Worm (Caenorhabditis elegans): ENCODE results near the gene famh-136.
A peak's percentile ranks its signal among the peaks of the same experiment; 100 is the strongest.

famh-136 gene

ce11 chrIII:8926512-8926911 lies 39.0 kb downstream of the famh-136 start:
- peak; percentile 31 for TF ChIP-seq crh-2 (tag; optimal IDR thresholded peaks at IDR 0.05)
- TF ChIP-seq sem-4 (tag; optimal IDR thresholded peaks at IDR 0.05), result peak; percentile 12
- no peak for TF ChIP-seq peb-1 (tag; optimal IDR thresholded peaks at IDR 0.05)
- no peak for TF ChIP-seq unc-62 (GFP tag; optimal IDR thresholded peaks at IDR 0.05)
- TF ChIP-seq fos-1 (tag; optimal IDR thresholded peaks at IDR 0.05), result peak; percentile 19
- TF ChIP-seq gmeb-1 (tag; optimal IDR thresholded peaks at IDR 0.05), result peak; percentile 1
- no peak for TF ChIP-seq R02D3.7 (tag; optimal IDR thresholded peaks at IDR 0.05)
- peak; percentile 88 for TF ChIP-seq blmp-1 (tag; optimal IDR thresholded peaks at IDR 0.05; ENCODE audit: insufficient read depth)
- TF ChIP-seq skn-1 (tag; optimal IDR thresholded peaks at IDR 0.05), result no peak
- peak; percentile 28 for TF ChIP-seq sma-3 (GFP tag; optimal IDR thresholded peaks at IDR 0.05)
- no peak for TF ChIP-seq nhr-10 (tag; optimal IDR thresholded peaks at IDR 0.05)
- TF ChIP-seq C34F6.9 (tag; optimal IDR thresholded peaks at IDR 0.05), result peak; percentile 6
- no peak for TF ChIP-seq snpc-4 (tag; optimal IDR thresholded peaks at IDR 0.05)

DNA sequence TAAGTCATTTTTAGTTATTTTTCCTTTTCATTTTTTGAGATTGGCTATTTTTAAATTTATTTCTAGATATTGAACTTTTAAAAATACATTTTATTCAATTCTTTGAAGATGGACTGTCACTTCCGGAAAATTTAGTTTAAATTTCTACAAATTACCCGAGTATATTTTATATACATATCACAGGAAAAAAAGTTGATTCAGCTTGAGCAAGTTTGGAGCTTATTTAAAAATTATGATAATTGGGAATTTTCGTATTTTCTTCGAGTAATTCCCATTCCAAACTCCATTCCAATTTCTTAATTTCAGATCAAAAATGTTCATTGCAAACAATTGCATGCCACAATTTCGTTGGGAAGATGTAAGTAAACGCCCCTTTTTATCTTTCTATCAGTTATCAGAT lies 42.2 kb downstream of the famh-136 start, which contains the start of gene arrd-15:
arrd-15 (plus strand) TSS at position 301 of the 400 bp plus-strand sequence.
- TF ChIP-seq lin-11 (tag; optimal IDR thresholded peaks at IDR 0.05) (no peak), crh-2 (tag; optimal IDR thresholded peaks at IDR 0.05) (no peak), ceh-16 (tag; optimal IDR thresholded peaks at IDR 0.05) (no peak), nhr-129 (tag; optimal IDR thresholded peaks at IDR 0.05) (no peak), ztf-1 (GFP tag; conservative IDR thresholded peaks at IDR 0.05) (no peak), sma-9 (GFP tag; optimal IDR thresholded peaks at IDR 0.05) (no peak), sma-9 (tag; optimal IDR thresholded peaks at IDR 0.05) (no peak), C34F6.9 (tag; optimal IDR thresholded peaks at IDR 0.05) (no peak)

DNA sequence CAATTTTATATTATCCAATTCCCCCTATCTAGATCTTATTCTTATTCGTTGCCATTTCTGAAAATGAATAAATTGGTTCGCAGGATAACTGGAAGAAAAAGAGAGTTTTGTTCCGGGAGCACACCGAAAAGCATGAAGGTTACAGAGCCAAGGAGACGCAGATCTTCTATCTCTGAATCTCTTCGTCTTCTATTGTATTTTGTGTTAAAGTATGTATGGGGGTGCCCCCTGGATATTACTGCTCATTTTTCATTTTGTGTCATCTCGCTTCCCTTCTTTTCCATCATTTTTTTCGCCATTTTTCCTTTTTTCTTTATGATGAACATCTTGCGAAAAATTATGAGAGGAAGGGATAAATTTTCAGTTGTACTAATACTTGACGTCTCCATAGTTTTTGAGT lies 46.1 kb downstream of the famh-136 start:
- TF ChIP-seq lsy-2 (tag; optimal IDR thresholded peaks at IDR 0.05) (peak in 1 of 2 experiments; percentile 14), C34F6.9 (tag; optimal IDR thresholded peaks at IDR 0.05) (peak; percentile 32), ztf-1 (GFP tag; conservative IDR thresholded peaks at IDR 0.05) (no peak), skn-1 (tag; optimal IDR thresholded peaks at IDR 0.05) (no peak), nhr-21 (tag; optimal IDR thresholded peaks at IDR 0.05) (no peak), nhr-10 (tag; optimal IDR thresholded peaks at IDR 0.05) (no peak), crh-2 (tag; optimal IDR thresholded peaks at IDR 0.05) (no peak), ztf-4 (tag; optimal IDR thresholded peaks at IDR 0.05) (no peak), mab-5 (tag; optimal IDR thresholded peaks at IDR 0.05) (no peak), R02D3.7 (tag; optimal IDR thresholded peaks at IDR 0.05) (no peak)

DNA sequence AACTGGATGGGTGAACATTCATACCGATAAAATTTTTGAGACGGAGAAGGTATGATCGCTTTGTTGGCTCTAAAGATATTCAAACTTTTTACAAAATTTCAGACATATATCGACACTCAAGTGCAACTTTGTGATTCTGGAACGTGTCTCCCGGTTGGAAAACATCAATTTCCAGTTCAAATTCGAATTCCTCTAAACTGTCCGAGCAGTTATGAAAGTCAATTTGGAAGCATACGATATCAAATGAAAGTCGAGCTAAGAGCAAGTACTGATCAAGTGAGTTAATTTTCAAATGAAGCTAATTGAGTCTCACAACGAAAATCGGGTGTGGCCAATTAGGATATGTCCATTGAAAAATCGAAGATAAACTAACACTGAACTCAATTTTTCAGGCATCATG lies 46.8 kb downstream of the famh-136 start:
- TF ChIP-seq nhr-129 (tag; optimal IDR thresholded peaks at IDR 0.05), result no peak

ce11 chrIII:8937571-8937970 lies 50.0 kb downstream of the famh-136 start:
- TF ChIP-seq ztf-1 (GFP tag; conservative IDR thresholded peaks at IDR 0.05) (no peak), unc-39 (tag; optimal IDR thresholded peaks at IDR 0.05) (no peak), ceh-16 (tag; optimal IDR thresholded peaks at IDR 0.05) (no peak), fos-1 (tag; optimal IDR thresholded peaks at IDR 0.05) (peak; percentile 88), unc-62 (GFP tag; optimal IDR thresholded peaks at IDR 0.05) (no peak), nhr-23 (tag; optimal IDR thresholded peaks at IDR 0.05) (no peak), lsy-2 (tag; optimal IDR thresholded peaks at IDR 0.05) (peak; percentile 63 to 70), ceh-82 (tag; optimal IDR thresholded peaks at IDR 0.05) (no peak), mbf-1 (tag; optimal IDR thresholded peaks at IDR 0.05) (no peak), ama-1 (optimal IDR thresholded peaks at IDR 0.05) (no peak), nhr-129 (tag; optimal IDR thresholded peaks at IDR 0.05) (peak; percentile 85), nhr-237 (tag; optimal IDR thresholded peaks at IDR 0.05) (no peak), elt-3 (tag; optimal IDR thresholded peaks at IDR 0.05) (no peak), Y55F3AM.14 (GFP tag; optimal IDR thresholded peaks at IDR 0.05) (peak; percentile 45), skn-1 (tag; optimal IDR thresholded peaks at IDR 0.05) (no peak), mdl-1 (tag; optimal IDR thresholded peaks at IDR 0.05) (peak in 1 of 2 experiments; percentile 17), nhr-10 (tag; optimal IDR thresholded peaks at IDR 0.05) (no peak), ZK546.5 (tag; optimal IDR thresholded peaks at IDR 0.05) (no peak), lin-11 (tag; optimal IDR thresholded peaks at IDR 0.05) (peak; percentile 79), crh-2 (tag; optimal IDR thresholded peaks at IDR 0.05) (peak; percentile 55), nhr-77 (tag; optimal IDR thresholded peaks at IDR 0.05) (no peak), ztf-11 (tag; optimal IDR thresholded peaks at IDR 0.05) (no peak), elt-1 (tag; optimal IDR thresholded peaks at IDR 0.05) (no peak), dmd-4 (tag; optimal IDR thresholded peaks at IDR 0.05) (no peak), zag-1 (tag; optimal IDR thresholded peaks at IDR 0.05) (peak; percentile 25), sem-4 (tag; optimal IDR thresholded peaks at IDR 0.05) (peak; percentile 40), peb-1 (tag; optimal IDR thresholded peaks at IDR 0.05) (no peak), ztf-4 (tag; optimal IDR thresholded peaks at IDR 0.05) (no peak), alr-1 (tag; optimal IDR thresholded peaks at IDR 0.05) (no peak), nhr-12 (tag; optimal IDR thresholded peaks at IDR 0.05) (no peak), aly-2 (tag; optimal IDR thresholded peaks at IDR 0.05) (no peak), unc-55 (GFP tag; optimal IDR thresholded peaks at IDR 0.05) (peak; percentile 57), sma-9 (GFP tag; optimal IDR thresholded peaks at IDR 0.05) (peak; percentile 83), sma-9 (tag; optimal IDR thresholded peaks at IDR 0.05) (no peak), snpc-4 (tag; optimal IDR thresholded peaks at IDR 0.05) (no peak), F13H6.1 (tag; optimal IDR thresholded peaks at IDR 0.05) (peak; percentile 60), R02D3.7 (tag; optimal IDR thresholded peaks at IDR 0.05) (no peak), C34F6.9 (tag; optimal IDR thresholded peaks at IDR 0.05) (peak; percentile 81)

Measured in whole organism, L2 larva.